Fruit fly (Drosophila melanogaster) whole organism, wandering third instar larva: ENCODE results near the gene CG14693.

Experiments used
- CG9705 ChIP-seq: fragments of 200-800 bp; sonication (Bioruptor generic); optimal IDR thresholded peaks from 2 replicates; lab custom pipeline; 2018; ENCODE audit warnings: missing biosample characterization, mild to moderate bottlenecking, missing genetic modification characterization
- Myc ChIP-seq: fragments of >200 bp; optimal IDR thresholded peaks from 2 replicates; lab custom pipeline; 2017
- brk ChIP-seq: fragments of 200-800 bp; sonication (Bioruptor generic); optimal IDR thresholded peaks from 2 replicates; lab custom pipeline; 2016; ENCODE audit warnings: missing biosample characterization, mild to moderate bottlenecking, missing genetic modification characterization
- woc ChIP-seq: sonication (Bioruptor generic); optimal IDR thresholded peaks from 2 replicates; lab custom pipeline; 2016; ENCODE audit warnings: missing biosample characterization, mild to moderate bottlenecking, missing genetic modification characterization

- TF ChIP-seq Myc (lab: Kevin White, UChicago) (no peak), CG9705 (no peak), woc (no peak), brk (GFP tag; lab: Kevin White, UChicago) (no peak)
Observed at dm6 chr3R:10775246-10775645, 39.6 kb downstream of the CG14693 start.
